Worm (Caenorhabditis elegans): ENCODE data around the gene acs-10.

DNA sequence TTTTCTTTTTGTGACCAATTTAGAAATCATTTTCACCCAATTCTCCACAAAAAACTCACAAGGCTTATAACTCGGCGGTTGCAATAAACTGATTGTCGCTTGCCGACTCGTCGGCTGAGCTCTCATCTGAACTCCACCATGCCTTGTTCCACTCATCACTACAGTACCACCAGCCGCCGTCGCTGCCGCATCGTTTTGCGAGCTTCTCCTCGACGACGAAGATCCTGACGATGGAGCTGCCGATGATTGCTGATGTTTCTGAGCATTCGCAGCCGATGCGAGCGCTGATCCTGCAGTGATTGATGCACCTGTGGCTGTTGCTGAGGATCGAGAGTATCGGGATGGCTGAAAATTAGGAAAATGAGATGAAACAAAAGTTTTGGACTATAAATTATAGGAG, 25.6 kb upstream of the acs-10 start:
- TF ChIP-seq T07F8.4 (tag; optimal IDR thresholded peaks at IDR 0.05) (no peak), nfya-1 (tag; optimal IDR thresholded peaks at IDR 0.05; ENCODE audit: borderline replicate concordance, insufficient read depth) (no peak), ztf-6 (GFP tag; IDR thresholded peaks at IDR 0.05) (no peak), ztf-3 (GFP tag; optimal IDR thresholded peaks at IDR 0.05) (no peak), akir-1 (GFP tag; optimal IDR thresholded peaks at IDR 0.05) (no peak)
